Worm (Caenorhabditis elegans) whole organism, young adult: Measurements from ENCODE around the gene fem-1.

Experiments
- Y67H2A.10 ChIP-seq: fragments of 200-800 bp; sonication (Bioruptor generic); conservative IDR thresholded peaks from 2 replicates; pipeline ENCODE4 v1.3.6; 2022; ENCODE audit warnings: missing genetic modification reagents, missing genetic modification characterization, missing compliant biosample characterization
- ama-1 ChIP-seq, 3 experiments: fragments of 150-350 bp in 1 of 3; sonication (generic microtip) in 2 of 3; optimal IDR thresholded peaks; 2 replicates each; lab custom pipeline; 2014 to 2018; ENCODE audit warnings: missing biosample characterization in 2 of 3, missing genetic modification characterization in 2 of 3, missing genetic modification reagents in 2 of 3
- egrh-3 ChIP-seq: fragments of 200-800 bp; sonication (Bioruptor generic); IDR thresholded peaks from 2 replicates; pipeline ENCODE4 v1.3.6; 2022; ENCODE audit warnings: missing genetic modification reagents, missing genetic modification characterization, missing compliant biosample characterization
- mes-4 ChIP-seq: sonication (generic microtip); optimal IDR thresholded peaks from 2 replicates; lab custom pipeline; 2016; ENCODE audit warnings: missing genotype, missing genetic modification characterization, missing compliant biosample characterization

DNA sequence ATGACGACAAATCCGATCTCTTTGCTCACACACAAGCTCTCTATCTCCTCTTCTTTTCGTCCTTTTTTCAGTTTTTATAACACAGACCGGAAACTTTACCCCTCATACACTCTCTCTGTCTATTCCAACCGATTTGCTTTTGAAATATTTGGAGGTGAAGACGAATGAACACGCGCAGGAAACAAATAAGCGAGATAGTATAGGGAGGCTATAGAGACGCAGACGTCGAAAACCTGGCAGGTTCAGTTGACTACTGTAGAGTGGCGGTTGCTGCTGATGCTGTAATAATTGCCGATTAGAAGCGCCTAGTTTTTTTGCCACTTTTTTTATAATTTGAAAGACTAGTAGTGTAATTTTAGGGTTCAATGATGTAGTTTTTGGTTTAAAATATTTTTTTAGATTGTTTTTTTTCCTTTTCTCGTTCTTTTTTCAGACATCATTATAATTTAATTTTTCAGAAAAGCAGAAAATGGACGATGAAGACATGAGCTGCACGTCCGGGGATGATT, 13.0 kb upstream of the fem-1 start, which contains the start of gene ari-2:
- TF ChIP-seq Y67H2A.10 (no peak), egrh-3 (GFP tag; lab: Robert Waterston, UW) (no peak), ama-1 (optimal IDR thresholded peaks at IDR 0.05; lab: Kevin White, UChicago) (no peak), ama-1 (GFP tag; optimal IDR thresholded peaks at IDR 0.05; lab: Kevin White, UChicago) (no peak), mes-4 (tag; lab: Kevin White, UChicago) (no peak)
